Worm (Caenorhabditis elegans): ENCODE measurements around the gene W06F12.2.

ce11 chrIII:13722387-13723122 lies 8.9 kb downstream of the W06F12.2 start:
- TF ChIP-seq hlh-11 (tag; optimal IDR thresholded peaks at IDR 0.05) (no peak), madf-9 (GFP tag; conservative IDR thresholded peaks at IDR 0.05) (no peak), skn-1 (tag; optimal IDR thresholded peaks at IDR 0.05) (no peak), ceh-28 (tag; optimal IDR thresholded peaks at IDR 0.05) (no peak), nhr-77 (tag; optimal IDR thresholded peaks at IDR 0.05) (no peak), unc-130 (GFP tag; optimal IDR thresholded peaks at IDR 0.05) (no peak), nhr-237 (tag; optimal IDR thresholded peaks at IDR 0.05) (no peak), T20F7.1 (GFP tag; optimal IDR thresholded peaks at IDR 0.05) (no peak), ztf-11 (tag; optimal IDR thresholded peaks at IDR 0.05) (no peak), nhr-11 (tag; optimal IDR thresholded peaks at IDR 0.05) (no peak), nhr-102 (tag; optimal IDR thresholded peaks at IDR 0.05) (no peak), Y5F2A.4 (GFP tag; optimal IDR thresholded peaks at IDR 0.05) (no peak), nhr-28 (tag; optimal IDR thresholded peaks at IDR 0.05) (no peak)

Measured in whole organism, L4 larva.